Worm (Caenorhabditis elegans) whole organism, midembryonic: ENCODE results near the gene clec-199.

ENCODE experiments used
- T22C8.4 ChIP-seq: fragments of 200-800 bp; sonication (Bioruptor generic); IDR thresholded peaks from 2 replicates; pipeline ENCODE4 v1.3.6; 2022; ENCODE audit warnings: missing genetic modification characterization, missing compliant biosample characterization
- cog-1 ChIP-seq: sonication (generic microtip); optimal IDR thresholded peaks from 2 replicates; lab custom pipeline; 2016; ENCODE audit warnings: missing genetic modification characterization, missing compliant biosample characterization
- flt-1 ChIP-seq: fragments of 200-800 bp; sonication (Bioruptor generic); IDR thresholded peaks from 2 replicates; pipeline ENCODE4 v1.3.6; 2022; ENCODE audit warnings: missing genetic modification characterization, missing compliant biosample characterization
- klf-2 ChIP-seq: fragments of 200-800 bp; sonication (Bioruptor generic); conservative IDR thresholded peaks from 2 replicates; pipeline ENCODE4 v1.3.6; 2022; ENCODE audit warnings: missing genetic modification reagents, missing genetic modification characterization, missing compliant biosample characterization
- med-1 ChIP-seq: sonication (generic microtip); optimal IDR thresholded peaks from 2 replicates; lab custom pipeline; 2017; ENCODE audit warnings: missing genetic modification characterization, mild to moderate bottlenecking, missing compliant biosample characterization, antibody characterized with exemption, missing genetic modification reagents; ENCODE audit not compliant: insufficient read depth
- ref-1 ChIP-seq: fragments of 200-800 bp; sonication (Bioruptor generic); conservative IDR thresholded peaks from 2 replicates; pipeline ENCODE4 v1.3.6; 2022; ENCODE audit warnings: missing genetic modification reagents, missing genetic modification characterization, missing compliant biosample characterization
- tab-1 ChIP-seq: fragments of 200-800 bp; sonication (Bioruptor generic); IDR thresholded peaks from 2 replicates; pipeline ENCODE4 v1.3.6; 2022; ENCODE audit warnings: missing genetic modification characterization, missing compliant biosample characterization
- ztf-23 ChIP-seq: fragments of 200-800 bp; sonication (Bioruptor generic); IDR thresholded peaks from 2 replicates; pipeline ENCODE4 v1.3.6; 2022; ENCODE audit warnings: missing genetic modification reagents, missing genetic modification characterization, missing compliant biosample characterization

- TF ChIP-seq ref-1 (GFP tag; lab: Robert Waterston, UW), result no peak
- no peak for TF ChIP-seq cog-1
- TF ChIP-seq flt-1 (GFP tag; lab: Robert Waterston, UW), result no peak
- TF ChIP-seq med-1 (GFP tag; lab: Kevin White, UChicago), result no peak
- TF ChIP-seq T22C8.4 (GFP tag; lab: Robert Waterston, UW), result no peak
- TF ChIP-seq klf-2, result no peak
- TF ChIP-seq ztf-23 (GFP tag; lab: Robert Waterston, UW), result no peak
- TF ChIP-seq tab-1 (GFP tag; lab: Robert Waterston, UW), result no peak
These were observed 20.5 kb upstream of the clec-199 start, which contains the start of gene C49C3.6 for ce11 chrIV:17331100-17331577.
